Worm (Caenorhabditis elegans) whole organism, L3 larva: ENCODE data around the gene txt-10.

Experiments
- nhr-76 ChIP-seq: fragments of 150-350 bp; sonication (generic microtip); optimal IDR thresholded peaks from 5 replicates; lab custom pipeline; 2014; ENCODE audit warnings: missing biosample characterization, missing genetic modification characterization
- unc-62 ChIP-seq: fragments of 150-350 bp; sonication (generic microtip); optimal IDR thresholded peaks from 4 replicates; lab custom pipeline; 2014; ENCODE audit warnings: missing biosample characterization, missing genetic modification reagents, missing genetic modification characterization
- ztf-4 ChIP-seq: fragments of 150-350 bp; optimal IDR thresholded peaks from 2 replicates; lab custom pipeline; 2014; ENCODE audit warnings: missing biosample characterization, missing genetic modification characterization

ce11 chrV:10501295-10501694 is 31.3 kb downstream of the txt-10 start, which contains the start of gene C35A5.3:
- TF ChIP-seq unc-62 (GFP tag; lab: Kevin White, UChicago) (no peak), ztf-4 (tag; lab: Kevin White, UChicago) (no peak), nhr-76 (tag; lab: Kevin White, UChicago) (no peak)
